Worm (Caenorhabditis elegans) whole organism, mixed stage, embryonic: Measurements from ENCODE around the gene B0391.14.

Source experiments
- M03D4.4 ChIP-seq: sonication (generic microtip); optimal IDR thresholded peaks from 2 replicates; lab custom pipeline; 2017; ENCODE audit warnings: mild to moderate bottlenecking, missing genetic modification characterization, missing compliant biosample characterization
- bed-3 ChIP-seq: fragments of 200-800 bp; sonication (Bioruptor generic); optimal IDR thresholded peaks from 3 replicates; lab custom pipeline; 2018; ENCODE audit warnings: mild to moderate bottlenecking, missing genetic modification characterization, moderate library complexity, missing compliant biosample characterization
- blmp-1 ChIP-seq: fragments of 150-350 bp; optimal IDR thresholded peaks from 2 replicates; lab custom pipeline; 2014; ENCODE audit warnings: missing biosample characterization, missing genetic modification characterization
- ceh-39 ChIP-seq: fragments of 150-350 bp; optimal IDR thresholded peaks from 2 replicates; lab custom pipeline; 2014; ENCODE audit warnings: missing biosample characterization, missing genetic modification characterization
- ceh-43 ChIP-seq: fragments of 200-800 bp; sonication (Bioruptor generic); optimal IDR thresholded peaks from 2 replicates; lab custom pipeline; 2018; ENCODE audit warnings: mild to moderate bottlenecking, missing genetic modification characterization, moderate library complexity, missing compliant biosample characterization
- ceh-83 ChIP-seq: fragments of 200-800 bp; sonication (Bioruptor generic); optimal IDR thresholded peaks from 2 replicates; lab custom pipeline; 2018; ENCODE audit warnings: mild to moderate bottlenecking, missing genetic modification characterization, missing compliant biosample characterization
- ces-1 ChIP-seq: fragments of 150-350 bp; optimal IDR thresholded peaks from 2 replicates; lab custom pipeline; 2014; ENCODE audit warnings: missing biosample characterization, missing genetic modification reagents, missing genetic modification characterization
- cnd-1 ChIP-seq: fragments of 200-800 bp; sonication (Bioruptor generic); optimal IDR thresholded peaks from 2 replicates; lab custom pipeline; 2018; ENCODE audit warnings: mild to moderate bottlenecking, missing genetic modification characterization, missing compliant biosample characterization
- drap-1 ChIP-seq: fragments of 200-800 bp; sonication (Bioruptor generic); optimal IDR thresholded peaks from 3 replicates; lab custom pipeline; 2018; ENCODE audit warnings: mild to moderate bottlenecking, missing genetic modification characterization, missing compliant biosample characterization
- elt-1 ChIP-seq: sonication (generic microtip); optimal IDR thresholded peaks from 2 replicates; lab custom pipeline; 2017; ENCODE audit warnings: missing genetic modification characterization, mild to moderate bottlenecking, missing compliant biosample characterization, antibody characterized with exemption, moderate library complexity, borderline replicate concordance; ENCODE audit not compliant: insufficient read depth
- elt-3 ChIP-seq: fragments of 150-350 bp; optimal IDR thresholded peaks from 2 replicates; lab custom pipeline; 2014; ENCODE audit warnings: missing biosample characterization, missing genetic modification characterization
- flh-1 ChIP-seq: fragments of 200-800 bp; sonication (Bioruptor generic); optimal IDR thresholded peaks from 2 replicates; lab custom pipeline; 2018; ENCODE audit warnings: mild to moderate bottlenecking, missing genetic modification characterization, moderate library complexity, missing compliant biosample characterization
- ham-2 ChIP-seq: fragments of 200-800 bp; sonication (Bioruptor generic); optimal IDR thresholded peaks from 2 replicates; lab custom pipeline; 2018; ENCODE audit warnings: mild to moderate bottlenecking, missing genetic modification characterization, missing compliant biosample characterization
- hlh-1 ChIP-seq: fragments of 150-350 bp; optimal IDR thresholded peaks from 2 replicates; lab custom pipeline; 2014; ENCODE audit warnings: missing biosample characterization, missing genetic modification reagents, missing genetic modification characterization
- lin-13 ChIP-seq: fragments of 150-350 bp; optimal IDR thresholded peaks from 2 replicates; lab custom pipeline; 2014; ENCODE audit warnings: missing biosample characterization, missing genetic modification characterization
- lin-32 ChIP-seq: fragments of 200-800 bp; sonication (Bioruptor generic); optimal IDR thresholded peaks from 2 replicates; lab custom pipeline; 2018; ENCODE audit warnings: mild to moderate bottlenecking, missing genetic modification characterization, missing compliant biosample characterization
- lsy-2 ChIP-seq: fragments of 150-350 bp; optimal IDR thresholded peaks from 2 replicates; lab custom pipeline; 2014; ENCODE audit warnings: missing biosample characterization, missing genetic modification characterization
- mab-5 ChIP-seq: fragments of 150-350 bp; optimal IDR thresholded peaks from 2 replicates; lab custom pipeline; 2014; ENCODE audit warnings: missing biosample characterization, missing genetic modification characterization
- mep-1 ChIP-seq: fragments of 150-350 bp; optimal IDR thresholded peaks from 2 replicates; lab custom pipeline; 2017; ENCODE audit warnings: missing biosample characterization, missing genetic modification reagents, missing genetic modification characterization, inconsistent platforms
- mls-2 ChIP-seq: sonication (generic microtip); optimal IDR thresholded peaks from 2 replicates; lab custom pipeline; 2016; ENCODE audit warnings: mild to moderate bottlenecking, missing genetic modification characterization, moderate library complexity, missing compliant biosample characterization
- nhr-12 ChIP-seq: fragments of 150-350 bp; optimal IDR thresholded peaks from 2 replicates; lab custom pipeline; 2014; ENCODE audit warnings: missing biosample characterization, missing genetic modification characterization
- nhr-2 ChIP-seq: fragments of 150-350 bp; optimal IDR thresholded peaks from 2 replicates; lab custom pipeline; 2014; ENCODE audit warnings: missing biosample characterization, missing genetic modification characterization
- nhr-237 ChIP-seq: fragments of 150-350 bp; optimal IDR thresholded peaks from 2 replicates; lab custom pipeline; 2014; ENCODE audit warnings: missing biosample characterization, missing genetic modification characterization
- nhr-28 ChIP-seq: fragments of 150-350 bp; optimal IDR thresholded peaks from 2 replicates; lab custom pipeline; 2014; ENCODE audit warnings: missing biosample characterization, missing genetic modification characterization
- nhr-76 ChIP-seq: sonication (generic microtip); optimal IDR thresholded peaks from 2 replicates; lab custom pipeline; 2017; ENCODE audit warnings: missing biosample characterization, missing genetic modification characterization
- pha-4 ChIP-seq: fragments of 150-350 bp; optimal IDR thresholded peaks from 2 replicates; lab custom pipeline; 2018; ENCODE audit warnings: missing biosample characterization, missing genetic modification reagents, missing genetic modification characterization
- sem-2 ChIP-seq: fragments of 200-800 bp; sonication (Bioruptor generic); optimal IDR thresholded peaks from 2 replicates; lab custom pipeline; 2018; ENCODE audit warnings: mild to moderate bottlenecking, missing genetic modification characterization, missing compliant biosample characterization
- snpc-4 ChIP-seq: fragments of 150-350 bp; optimal IDR thresholded peaks from 2 replicates; lab custom pipeline; 2014; ENCODE audit warnings: missing biosample characterization, missing genetic modification characterization
- sptf-1 ChIP-seq: sonication (generic microtip); optimal IDR thresholded peaks from 2 replicates; lab custom pipeline; 2017; ENCODE audit warnings: mild to moderate bottlenecking, missing genetic modification characterization, moderate library complexity, missing compliant biosample characterization
- tbx-8 ChIP-seq: fragments of 200-800 bp; sonication (Bioruptor generic); optimal IDR thresholded peaks from 2 replicates; lab custom pipeline; 2018; ENCODE audit warnings: mild to moderate bottlenecking, missing genetic modification characterization, moderate library complexity, missing compliant biosample characterization
- unc-120 ChIP-seq: sonication (generic microtip); optimal IDR thresholded peaks from 2 replicates; lab custom pipeline; 2017; ENCODE audit warnings: missing genetic modification characterization, missing compliant biosample characterization; ENCODE audit not compliant: poor library complexity, severe bottlenecking
- unc-39 ChIP-seq: fragments of 150-350 bp; optimal IDR thresholded peaks from 2 replicates; lab custom pipeline; 2014; ENCODE audit warnings: missing biosample characterization, missing genetic modification characterization
- unc-62 ChIP-seq: fragments of 150-350 bp; optimal IDR thresholded peaks from 2 replicates; lab custom pipeline; 2014; ENCODE audit warnings: missing biosample characterization, missing genetic modification reagents, missing genetic modification characterization
- zip-8 ChIP-seq: fragments of 150-350 bp; optimal IDR thresholded peaks from 2 replicates; lab custom pipeline; 2014; ENCODE audit warnings: missing biosample characterization, missing genetic modification characterization
- ztf-11 ChIP-seq: fragments of 150-350 bp; optimal IDR thresholded peaks from 2 replicates; lab custom pipeline; 2014; ENCODE audit warnings: missing biosample characterization, missing genetic modification characterization

Gene B0391.14

DNA sequence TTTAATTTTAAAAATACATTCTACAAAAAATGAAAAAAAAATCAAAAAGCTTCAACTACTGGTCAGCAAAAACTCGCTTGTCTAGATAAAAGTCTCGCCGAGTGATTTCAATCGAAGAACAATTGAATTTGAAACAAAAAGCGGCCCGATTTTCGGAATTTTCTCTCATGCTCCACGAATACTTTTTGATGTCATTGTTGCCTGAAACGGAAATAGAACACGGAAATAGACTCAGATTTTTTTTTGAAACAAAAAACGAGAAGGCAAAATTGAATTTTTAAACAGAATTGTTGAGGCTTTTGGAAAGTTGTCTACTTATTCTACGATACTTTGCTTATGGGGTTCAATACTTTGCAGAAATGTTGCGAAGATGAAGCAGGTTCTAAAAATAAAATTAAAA is 36.2 kb downstream of the B0391.14 start:
- TF ChIP-seq tbx-8: no peak
- no peak for TF ChIP-seq unc-62 (GFP tag; lab: Kevin White, UChicago)
- TF ChIP-seq ztf-11 (tag; lab: Kevin White, UChicago): no peak
- TF ChIP-seq blmp-1 (tag; lab: Kevin White, UChicago): no peak
- no peak for TF ChIP-seq drap-1 (GFP tag; lab: Kevin White, UChicago)
- no peak for TF ChIP-seq lin-32 (GFP tag; lab: Kevin White, UChicago)

DNA sequence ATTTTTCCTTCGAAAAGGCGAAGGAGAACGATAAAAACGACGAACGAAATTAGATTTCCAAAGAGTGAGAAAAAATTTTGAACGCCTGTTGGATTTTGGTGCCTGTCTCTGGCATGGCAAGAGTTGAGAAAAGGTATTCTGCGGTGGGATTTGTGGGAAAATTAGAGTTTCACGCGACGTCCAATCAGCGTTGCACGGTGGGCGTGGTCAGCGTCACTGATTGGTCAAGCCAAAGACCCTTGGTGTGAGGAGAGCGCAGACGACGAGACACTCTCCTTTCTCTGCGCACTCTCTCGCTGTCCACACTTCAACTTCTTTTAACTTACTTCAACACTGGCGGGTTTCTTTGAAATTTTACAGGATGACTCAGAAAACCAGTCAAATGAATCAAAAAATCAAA is 37.1 kb downstream of the B0391.14 start:
- TF ChIP-seq tbx-8 (no peak), lsy-2 (tag; lab: Kevin White, UChicago) (no peak)
- TF ChIP-seq, all 35 proteins: peak for 0

DNA sequence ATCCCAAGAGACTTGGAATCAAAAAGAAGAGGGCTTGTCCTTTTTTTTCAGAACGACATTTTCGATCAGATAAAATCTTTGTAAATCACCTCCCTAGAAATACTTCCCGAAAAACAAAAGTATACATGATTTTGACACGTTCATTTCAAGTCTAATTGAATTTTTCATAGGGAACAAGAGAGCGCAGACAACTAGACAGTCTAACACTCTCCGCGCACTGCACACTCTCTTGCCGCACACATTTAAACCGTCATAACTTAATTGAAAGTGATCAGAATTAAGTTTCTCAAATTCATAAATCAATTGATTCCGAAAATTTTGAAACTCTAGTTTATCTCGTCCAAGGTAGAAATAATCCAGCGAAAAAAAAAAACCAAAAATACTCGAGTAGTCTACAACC is 39.9 kb downstream of the B0391.14 start:
- TF ChIP-seq nhr-28 (tag; lab: Kevin White, UChicago): no peak
- no peak for TF ChIP-seq unc-39 (tag; lab: Kevin White, UChicago)
- no peak for TF ChIP-seq drap-1 (GFP tag; lab: Kevin White, UChicago)
- TF ChIP-seq nhr-2 (tag; lab: Kevin White, UChicago): no peak
- TF ChIP-seq hlh-1 (tag; lab: Kevin White, UChicago): no peak
- no peak for TF ChIP-seq ceh-39 (tag; lab: Kevin White, UChicago)
- TF ChIP-seq unc-62 (GFP tag; lab: Kevin White, UChicago): no peak
- TF ChIP-seq elt-3 (tag; lab: Kevin White, UChicago): no peak
- no peak for TF ChIP-seq pha-4 (tag; lab: Kevin White, UChicago)
- TF ChIP-seq M03D4.4 (tag; lab: Kevin White, UChicago): no peak
- no peak for TF ChIP-seq ceh-83 (GFP tag; lab: Kevin White, UChicago)
- TF ChIP-seq zip-8: no peak
- TF ChIP-seq ham-2 (GFP tag; lab: Kevin White, UChicago): no peak

DNA sequence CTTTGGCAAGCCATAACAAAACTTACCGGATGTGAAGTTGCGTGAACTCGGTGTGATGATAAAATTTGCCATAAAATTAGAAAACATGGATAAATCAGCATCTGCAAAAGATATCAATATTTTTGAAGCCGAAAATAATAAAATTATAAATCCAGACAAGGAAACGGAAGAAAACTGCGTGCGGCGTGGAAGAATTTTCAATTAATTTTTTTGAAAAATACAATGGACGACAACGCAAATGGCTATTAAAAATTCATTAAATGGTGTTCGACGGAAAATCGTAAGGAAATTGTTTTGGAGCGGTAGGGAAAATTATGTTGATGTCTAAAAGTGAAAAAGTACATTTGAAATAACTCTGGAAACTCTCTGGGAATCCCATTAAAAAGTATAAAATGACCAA is 40.6 kb downstream of the B0391.14 start, which contains the start of gene acr-18:
TSS of gene acr-18 (minus strand) at position 101 of the 400 bp plus-strand sequence.
- TF ChIP-seq mab-5 (tag; lab: Kevin White, UChicago) (no peak), ces-1 (GFP tag; lab: Kevin White, UChicago) (no peak), nhr-76 (tag; lab: Kevin White, UChicago) (no peak), elt-1 (tag; lab: Kevin White, UChicago) (no peak), unc-120 (tag; lab: Kevin White, UChicago) (no peak), unc-62 (GFP tag; lab: Kevin White, UChicago) (no peak), drap-1 (GFP tag; lab: Kevin White, UChicago) (no peak)

DNA sequence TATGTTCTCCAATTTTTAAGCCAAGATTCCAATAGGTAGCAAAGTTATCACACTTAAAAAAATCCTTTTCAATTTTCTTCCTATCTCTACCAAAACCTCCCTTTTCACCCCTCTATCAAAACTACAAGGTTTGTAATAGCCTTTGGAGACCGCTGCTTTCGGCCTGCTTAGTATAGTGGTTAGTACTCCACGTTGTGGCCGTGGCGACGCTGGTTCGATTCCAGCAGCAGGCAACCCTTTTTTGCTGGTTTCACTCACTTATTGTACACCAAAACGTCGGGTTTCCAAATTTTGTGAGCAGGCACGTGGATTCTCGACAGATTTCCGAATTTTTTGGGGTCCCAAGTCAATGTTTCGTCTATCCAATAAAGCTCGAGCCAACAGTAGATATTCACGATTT is 45.8 kb downstream of the B0391.14 start:
- TF ChIP-seq ceh-43 (GFP tag; lab: Kevin White, UChicago) (no peak), unc-62 (GFP tag; lab: Kevin White, UChicago) (no peak), nhr-2 (tag; lab: Kevin White, UChicago) (no peak), elt-3 (tag; lab: Kevin White, UChicago) (no peak), ceh-83 (GFP tag; lab: Kevin White, UChicago) (no peak), unc-39 (tag; lab: Kevin White, UChicago) (no peak), nhr-12 (tag; lab: Kevin White, UChicago) (no peak), zip-8 (no peak), nhr-76 (tag; lab: Kevin White, UChicago) (no peak), elt-1 (tag; lab: Kevin White, UChicago) (no peak), drap-1 (GFP tag; lab: Kevin White, UChicago) (peak; percentile 83), nhr-237 (tag; lab: Kevin White, UChicago) (no peak), lin-13 (tag; lab: Kevin White, UChicago) (no peak), ces-1 (GFP tag; lab: Kevin White, UChicago) (no peak), M03D4.4 (tag; lab: Kevin White, UChicago) (peak; percentile 55), mep-1 (tag; lab: Kevin White, UChicago) (no peak), ceh-39 (tag; lab: Kevin White, UChicago) (no peak), mab-5 (tag; lab: Kevin White, UChicago) (no peak), snpc-4 (tag; lab: Kevin White, UChicago) (no peak), sem-2 (peak; percentile 27), ztf-11 (tag; lab: Kevin White, UChicago) (no peak), flh-1 (GFP tag; lab: Kevin White, UChicago) (no peak), nhr-28 (tag; lab: Kevin White, UChicago) (no peak), unc-120 (tag; lab: Kevin White, UChicago) (no peak), lsy-2 (tag; lab: Kevin White, UChicago) (no peak), pha-4 (tag; lab: Kevin White, UChicago) (no peak), tbx-8 (no peak), mls-2 (tag; lab: Kevin White, UChicago) (peak; percentile 38), lin-32 (GFP tag; lab: Kevin White, UChicago) (peak; percentile 15), cnd-1 (tag; lab: Kevin White, UChicago) (peak; percentile 51), bed-3 (GFP tag; lab: Kevin White, UChicago) (peak; percentile 41), ham-2 (GFP tag; lab: Kevin White, UChicago) (peak; percentile 15), sptf-1 (tag; lab: Kevin White, UChicago) (peak; percentile 69), blmp-1 (tag; lab: Kevin White, UChicago) (no peak), hlh-1 (tag; lab: Kevin White, UChicago) (peak; percentile 18)
